Worm (Caenorhabditis elegans) whole organism, L1 larva: ENCODE measurements around the gene F13E9.5.
A peak's percentile ranks its signal among the peaks of the same experiment; 100 is the strongest.

ENCODE experiments used
- aha-1 ChIP-seq: fragments of 150-350 bp; optimal IDR thresholded peaks from 2 replicates; lab custom pipeline; 2014; ENCODE audit warnings: missing biosample characterization, missing genetic modification characterization
- ama-1 ChIP-seq: fragments of 150-350 bp; optimal IDR thresholded peaks from 2 replicates; lab custom pipeline; 2014
- ceh-82 ChIP-seq, 3 experiments: fragments of 150-350 bp in 1 of 3; sonication (generic microtip) in 2 of 3; optimal IDR thresholded peaks; 2 replicates each; lab custom pipeline; 2014 to 2017; ENCODE audit warnings: missing biosample characterization in 3 of 3, missing genetic modification characterization in 3 of 3
- dpl-1 ChIP-seq, 3 experiments: fragments of 150-350 bp in 2 of 3; sonication (generic microtip) in 1 of 3; optimal IDR thresholded peaks; 2 replicates each; lab custom pipeline; 2014 to 2017; ENCODE audit warnings: missing biosample characterization in 3 of 3, missing genetic modification characterization in 3 of 3, missing genetic modification reagents in 3 of 3
- fkh-10 ChIP-seq: sonication (generic microtip); optimal IDR thresholded peaks from 2 replicates; lab custom pipeline; 2017; ENCODE audit warnings: missing biosample characterization, missing genetic modification reagents, missing genetic modification characterization
- hlh-4 ChIP-seq: sonication (generic microtip); optimal IDR thresholded peaks from 2 replicates; lab custom pipeline; 2016; ENCODE audit warnings: mild to moderate bottlenecking, missing genetic modification characterization, missing compliant biosample characterization
- irx-1 ChIP-seq: sonication (generic microtip); optimal IDR thresholded peaks from 2 replicates; lab custom pipeline; 2016; ENCODE audit warnings: missing genetic modification characterization, missing compliant biosample characterization
- lin-14 ChIP-seq: fragments of 200-800 bp; sonication (Bioruptor generic); optimal IDR thresholded peaks from 2 replicates; lab custom pipeline; 2018; ENCODE audit warnings: mild to moderate bottlenecking, missing genetic modification characterization, moderate library complexity, missing compliant biosample characterization
- lir-3 ChIP-seq: sonication (generic microtip); optimal IDR thresholded peaks from 2 replicates; lab custom pipeline; 2016; ENCODE audit warnings: mild to moderate bottlenecking, missing genetic modification characterization, moderate library complexity, missing compliant biosample characterization; ENCODE audit not compliant: poor library complexity
- nhr-47 ChIP-seq: sonication (generic microtip); optimal IDR thresholded peaks from 2 replicates; lab custom pipeline; 2016; ENCODE audit warnings: mild to moderate bottlenecking, missing genetic modification characterization, moderate library complexity, missing compliant biosample characterization
- pag-3 ChIP-seq: sonication (generic microtip); optimal IDR thresholded peaks from 2 replicates; lab custom pipeline; 2017; ENCODE audit warnings: missing genetic modification characterization, mild to moderate bottlenecking, missing compliant biosample characterization, antibody characterized with exemption, borderline replicate concordance; ENCODE audit not compliant: insufficient read depth
- pax-3 ChIP-seq: fragments of 200-800 bp; sonication (Bioruptor generic); optimal IDR thresholded peaks from 2 replicates; lab custom pipeline; 2018; ENCODE audit warnings: mild to moderate bottlenecking, missing genetic modification characterization, moderate library complexity, missing compliant biosample characterization
- sox-4 ChIP-seq: sonication (generic microtip); optimal IDR thresholded peaks from 2 replicates; lab custom pipeline; 2016; ENCODE audit warnings: missing genetic modification characterization, missing compliant biosample characterization
- zag-1 ChIP-seq: fragments of 150-350 bp; optimal IDR thresholded peaks from 2 replicates; lab custom pipeline; 2014; ENCODE audit warnings: missing biosample characterization, missing genetic modification characterization

DNA sequence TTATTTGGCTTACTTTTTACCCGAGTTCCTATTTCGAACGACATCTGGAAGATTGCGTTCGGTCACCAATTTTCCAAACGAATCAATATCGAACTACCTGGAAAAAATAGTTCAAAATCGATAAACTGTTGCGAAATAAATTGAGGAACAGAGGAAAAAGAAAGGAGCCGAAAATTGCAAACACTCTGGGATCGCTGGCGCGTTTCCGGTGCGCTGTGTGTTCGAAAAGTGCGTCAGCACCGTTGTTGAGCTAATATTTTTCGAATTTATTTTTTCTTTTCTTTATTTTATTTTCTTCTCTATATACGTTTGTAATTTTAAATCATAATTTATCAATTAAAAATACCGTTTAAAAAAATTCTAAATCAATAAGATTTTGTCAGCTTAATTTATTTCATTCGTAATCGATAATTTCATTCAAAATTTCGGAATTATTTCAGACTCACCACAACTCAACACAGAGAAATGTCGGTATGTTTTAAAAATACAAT lies 48.9 kb upstream of the F13E9.5 start, which contains the start of the genes dnc-1 and lsm-7:
- TF ChIP-seq aha-1 (tag; lab: Kevin White, UChicago) (no peak), pax-3 (tag; lab: Kevin White, UChicago) (peak; percentile 13), ceh-82 (tag; optimal IDR thresholded peaks at IDR 0.05; lab: Kevin White, UChicago) (peak; percentile 53 to 73 (median 63)), pag-3 (tag; lab: Kevin White, UChicago) (no peak), irx-1 (tag; lab: Kevin White, UChicago) (no peak), dpl-1 (GFP tag; optimal IDR thresholded peaks at IDR 0.05; lab: Kevin White, UChicago) (peak; percentile 69 to 79 (median 69)), zag-1 (no peak), sox-4 (tag; lab: Kevin White, UChicago) (no peak), lin-14 (peak; percentile 90), lir-3 (tag; lab: Kevin White, UChicago) (no peak), hlh-4 (tag; lab: Kevin White, UChicago) (no peak), fkh-10 (GFP tag; lab: Kevin White, UChicago) (peak; percentile 46), nhr-47 (tag; lab: Kevin White, UChicago) (peak; percentile 72), ama-1 (no peak)
